Fruit fly (Drosophila melanogaster) whole organism, embryonic: Measurements from ENCODE around the gene dib.

Experiments used
- Ada2b ChIP-seq: fragments of 200-800 bp; sonication (Bioruptor generic); IDR thresholded peaks from 2 replicates; pipeline ENCODE4 v1.3.6; 2022; ENCODE audit warnings: missing biosample characterization, missing genetic modification characterization
- Aef1 ChIP-seq: fragments of 200-800 bp; sonication (Bioruptor generic); IDR thresholded peaks from 3 replicates; pipeline ENCODE4 v1.3.6; 2022; ENCODE audit warnings: missing biosample characterization, missing genetic modification characterization
- Atf6 ChIP-seq: fragments of 200-800 bp; sonication (Bioruptor generic); IDR thresholded peaks from 2 replicates; pipeline ENCODE4 v1.3.6; 2022; ENCODE audit warnings: missing biosample characterization, missing genetic modification characterization
- Awh ChIP-seq: fragments of 200-800 bp; sonication (Bioruptor generic); IDR thresholded peaks from 2 replicates; pipeline ENCODE4, ENCODE4 v1.3.6; 2022; ENCODE audit warnings: missing biosample characterization, missing genetic modification characterization
- Blimp-1 ChIP-seq: fragments of 200-800 bp; sonication (Bioruptor generic); optimal IDR thresholded peaks from 3 replicates; lab custom pipeline; 2018; ENCODE audit warnings: missing biosample characterization, missing genetic modification characterization, mild to moderate bottlenecking, moderate library complexity, missing genetic modification reagents
- CG10654 ChIP-seq: fragments of 200-800 bp; sonication (Bioruptor generic); optimal IDR thresholded peaks from 2 replicates; lab custom pipeline; 2016; ENCODE audit warnings: missing biosample characterization, missing genetic modification characterization
- CG11560 ChIP-seq: fragments of 200-800 bp; sonication (Bioruptor generic); IDR thresholded peaks from 3 replicates; pipeline ENCODE4 v1.3.6; 2022; ENCODE audit warnings: missing biosample characterization, missing genetic modification characterization
- CG12744 ChIP-seq: fragments of 200-800 bp; sonication (Bioruptor generic); optimal IDR thresholded peaks from 2 replicates; lab custom pipeline; 2016; ENCODE audit warnings: missing biosample characterization, missing genetic modification characterization
- CG13424 ChIP-seq: fragments of 200-800 bp; sonication (Bioruptor generic); optimal IDR thresholded peaks from 2 replicates; lab custom pipeline; 2019; ENCODE audit warnings: missing biosample characterization, mild to moderate bottlenecking, missing genetic modification characterization, moderate library complexity
- CG2678 ChIP-seq: fragments of 200-800 bp; sonication (Bioruptor generic); optimal IDR thresholded peaks from 3 replicates; lab custom pipeline; 2019; ENCODE audit warnings: missing biosample characterization, mild to moderate bottlenecking, missing genetic modification characterization, moderate library complexity
- CG31365 ChIP-seq: fragments of 200-800 bp; sonication (Bioruptor generic); optimal IDR thresholded peaks from 2 replicates; lab custom pipeline; 2018; ENCODE audit warnings: missing biosample characterization, mild to moderate bottlenecking, missing genetic modification characterization
- CG3163 ChIP-seq: fragments of 200-800 bp; sonication (Bioruptor generic); optimal IDR thresholded peaks from 3 replicates; lab custom pipeline; 2016; ENCODE audit warnings: missing biosample characterization, missing genetic modification characterization
- CG32767 ChIP-seq: fragments of 200-800 bp; sonication (Bioruptor generic); IDR thresholded peaks from 2 replicates; pipeline ENCODE4 v1.3.6; 2022; ENCODE audit warnings: missing biosample characterization, missing genetic modification characterization
- CG33557 ChIP-seq: fragments of 200-800 bp; sonication (Bioruptor generic); optimal IDR thresholded peaks from 2 replicates; lab custom pipeline; 2019; ENCODE audit warnings: missing biosample characterization, mild to moderate bottlenecking, missing genetic modification characterization, moderate library complexity
- CG3995 ChIP-seq: fragments of 200-800 bp; sonication (Bioruptor generic); optimal IDR thresholded peaks from 3 replicates; lab custom pipeline; 2016; ENCODE audit warnings: missing biosample characterization, missing genetic modification characterization
- CG4404 ChIP-seq: fragments of 200-800 bp; sonication (Bioruptor generic); IDR thresholded peaks from 2 replicates; pipeline ENCODE4 v1.3.6; 2022; ENCODE audit warnings: missing biosample characterization, missing genetic modification characterization
- CG4424 ChIP-seq: fragments of 200-800 bp; sonication (Bioruptor generic); optimal IDR thresholded peaks from 3 replicates; lab custom pipeline; 2016; ENCODE audit warnings: missing biosample characterization, missing genetic modification characterization
- CG4820 ChIP-seq: fragments of 200-800 bp; sonication (Bioruptor generic); optimal IDR thresholded peaks from 3 replicates; lab custom pipeline; 2016; ENCODE audit warnings: missing biosample characterization, missing genetic modification characterization
- CG5245 ChIP-seq: fragments of 200-800 bp; sonication (Bioruptor generic); optimal IDR thresholded peaks from 3 replicates; lab custom pipeline; 2016; ENCODE audit warnings: missing biosample characterization, missing genetic modification characterization
- CG8290 ChIP-seq, 3 experiments: fragments of 200-800 bp; sonication (Bioruptor generic); optimal IDR thresholded peaks; 2 replicates each; lab custom pipeline; 2016 to 2019; ENCODE audit warnings: missing biosample characterization in 3 of 3, missing genetic modification characterization in 3 of 3, mild to moderate bottlenecking in 2 of 3, moderate library complexity in 1 of 3
- CG8359 ChIP-seq: fragments of 200-800 bp; sonication (Bioruptor generic); optimal IDR thresholded peaks from 2 replicates; lab custom pipeline; 2017; ENCODE audit warnings: missing biosample characterization, mild to moderate bottlenecking, missing genetic modification characterization, borderline replicate concordance
- CG9876 ChIP-seq: fragments of 200-800 bp; sonication (Bioruptor generic); optimal IDR thresholded peaks from 2 replicates; lab custom pipeline; 2016; ENCODE audit warnings: missing biosample characterization, missing genetic modification characterization
- CHES-1-like ChIP-seq: fragments of 200-800 bp; sonication (Bioruptor generic); optimal IDR thresholded peaks from 2 replicates; lab custom pipeline; 2016; ENCODE audit warnings: missing biosample characterization, missing genetic modification characterization
- Elba2 ChIP-seq: fragments of 200-800 bp; sonication (Bioruptor generic); optimal IDR thresholded peaks from 3 replicates; lab custom pipeline; 2016; ENCODE audit warnings: missing biosample characterization, missing genetic modification characterization
- Ets97D ChIP-seq: fragments of 200-800 bp; sonication (Bioruptor generic); optimal IDR thresholded peaks from 3 replicates; lab custom pipeline; 2016; ENCODE audit warnings: missing biosample characterization, missing genetic modification characterization
- Jarid2 ChIP-seq: fragments of 200-800 bp; sonication (Bioruptor generic); optimal IDR thresholded peaks from 3 replicates; lab custom pipeline; 2017; ENCODE audit warnings: mild to moderate bottlenecking, missing biosample characterization, missing genetic modification reagents, missing genetic modification characterization
- Lim3 ChIP-seq: fragments of 200-800 bp; sonication (Bioruptor generic); IDR thresholded peaks from 2 replicates; pipeline ENCODE4 v1.3.6; 2022; ENCODE audit warnings: missing biosample characterization, missing genetic modification characterization
- NFAT ChIP-seq: fragments of 200-800 bp; sonication (Bioruptor generic); IDR thresholded peaks from 2 replicates; pipeline ENCODE4 v1.3.6; 2022; ENCODE audit warnings: missing biosample characterization, missing genetic modification characterization
- Nf-YA ChIP-seq: fragments of 200-800 bp; sonication (Bioruptor generic); IDR thresholded peaks from 2 replicates; pipeline ENCODE4 v1.3.6; 2022; ENCODE audit warnings: missing biosample characterization, missing genetic modification characterization
- Sox100B ChIP-seq: fragments of 200-800 bp; sonication (Bioruptor generic); optimal IDR thresholded peaks from 3 replicates; lab custom pipeline; 2018; ENCODE audit warnings: missing biosample characterization, mild to moderate bottlenecking, missing genetic modification characterization
- Xrp1 ChIP-seq: fragments of 200-800 bp; sonication (Bioruptor generic); IDR thresholded peaks from 2 replicates; pipeline ENCODE4 v1.3.6; 2022; ENCODE audit warnings: missing biosample characterization, missing genetic modification characterization
- al ChIP-seq: fragments of 200-800 bp; sonication (Bioruptor generic); IDR thresholded peaks from 2 replicates; pipeline ENCODE4 v1.3.6; 2022; ENCODE audit warnings: missing biosample characterization, missing genetic modification characterization
- ash1 ChIP-seq: fragments of 200-800 bp; sonication (Bioruptor generic); optimal IDR thresholded peaks from 2 replicates; lab custom pipeline; 2018; ENCODE audit warnings: missing biosample characterization, mild to moderate bottlenecking, missing genetic modification characterization
- bigmax ChIP-seq: fragments of 200-800 bp; sonication (Bioruptor generic); optimal IDR thresholded peaks from 2 replicates; lab custom pipeline; 2018; ENCODE audit warnings: missing biosample characterization, mild to moderate bottlenecking, missing genetic modification characterization
- cad ChIP-seq: fragments of >200 bp; optimal IDR thresholded peaks from 2 replicates; lab custom pipeline; 2017; ENCODE audit warnings: missing biosample characterization, missing genetic modification characterization
- caup ChIP-seq: fragments of 200-800 bp; sonication (Bioruptor generic); optimal IDR thresholded peaks from 3 replicates; lab custom pipeline; 2017; ENCODE audit warnings: missing biosample characterization, mild to moderate bottlenecking, missing genetic modification characterization, moderate library complexity; ENCODE audit not compliant: severe bottlenecking
- ci ChIP-seq: fragments of 200-800 bp; sonication (Bioruptor generic); IDR thresholded peaks from 3 replicates; pipeline ENCODE4 v1.3.6; 2022; ENCODE audit warnings: missing biosample characterization, missing genetic modification characterization
- crc ChIP-seq: fragments of 200-800 bp; sonication (Bioruptor generic); optimal IDR thresholded peaks from 2 replicates; lab custom pipeline; 2016; ENCODE audit warnings: missing biosample characterization, missing genetic modification characterization
- fd96Cb ChIP-seq: fragments of 200-800 bp; sonication (Bioruptor generic); optimal IDR thresholded peaks from 2 replicates; lab custom pipeline; 2018; ENCODE audit warnings: missing biosample characterization, mild to moderate bottlenecking, missing genetic modification characterization, moderate library complexity
- grn ChIP-seq: fragments of 200-800 bp; sonication (Bioruptor generic); optimal IDR thresholded peaks from 3 replicates; lab custom pipeline; 2017; ENCODE audit warnings: missing biosample characterization, missing genetic modification characterization
- lov ChIP-seq, 2 experiments: fragments of 200-800 bp in 1 of 2; fragments of >200 bp in 1 of 2; sonication (Bioruptor generic) in 1 of 2; IDR thresholded peaks in 1 of 2; optimal IDR thresholded peaks in 1 of 2; 2 replicates in 1 of 2; 3 replicates in 1 of 2; pipeline versions ENCODE4 v1.3.6 to Lab custom; 2017 to 2022; ENCODE audit warnings: missing biosample characterization in 1 of 2, missing genetic modification characterization in 1 of 2
- pros ChIP-seq: fragments of 200-800 bp; sonication (Bioruptor generic); optimal IDR thresholded peaks from 3 replicates; lab custom pipeline; 2019; ENCODE audit warnings: missing biosample characterization, mild to moderate bottlenecking, missing genetic modification characterization, moderate library complexity
- psq ChIP-seq: fragments of 200-800 bp; sonication (Bioruptor generic); optimal IDR thresholded peaks from 2 replicates; lab custom pipeline; 2017; ENCODE audit warnings: missing biosample characterization, missing genetic modification characterization
- ranshi ChIP-seq: fragments of 200-800 bp; sonication (Bioruptor generic); IDR thresholded peaks from 2 replicates; pipeline ENCODE4 v1.3.6; 2022; ENCODE audit warnings: missing biosample characterization, missing genetic modification characterization
- run ChIP-seq: fragments of 200-800 bp; sonication (Bioruptor generic); optimal IDR thresholded peaks from 3 replicates; lab custom pipeline; 2018; ENCODE audit warnings: missing biosample characterization, mild to moderate bottlenecking, missing genetic modification characterization
- sr ChIP-seq: fragments of 200-800 bp; sonication (Bioruptor generic); IDR thresholded peaks from 3 replicates; pipeline ENCODE4 v1.3.6; 2022; ENCODE audit warnings: missing biosample characterization, missing genetic modification characterization
- stwl ChIP-seq: fragments of 200-800 bp; sonication (Bioruptor generic); optimal IDR thresholded peaks from 3 replicates; lab custom pipeline; 2018; ENCODE audit warnings: missing biosample characterization, mild to moderate bottlenecking, missing genetic modification characterization, moderate library complexity
- trh ChIP-seq: fragments of 200-800 bp; sonication (Bioruptor generic); optimal IDR thresholded peaks from 2 replicates; lab custom pipeline; 2016; ENCODE audit warnings: missing biosample characterization, missing genetic modification characterization
- zen ChIP-seq: fragments of 200-800 bp; sonication (Bioruptor generic); optimal IDR thresholded peaks from 3 replicates; lab custom pipeline; 2018; ENCODE audit warnings: missing biosample characterization, mild to moderate bottlenecking, missing genetic modification characterization, moderate library complexity

Gene dib

DNA sequence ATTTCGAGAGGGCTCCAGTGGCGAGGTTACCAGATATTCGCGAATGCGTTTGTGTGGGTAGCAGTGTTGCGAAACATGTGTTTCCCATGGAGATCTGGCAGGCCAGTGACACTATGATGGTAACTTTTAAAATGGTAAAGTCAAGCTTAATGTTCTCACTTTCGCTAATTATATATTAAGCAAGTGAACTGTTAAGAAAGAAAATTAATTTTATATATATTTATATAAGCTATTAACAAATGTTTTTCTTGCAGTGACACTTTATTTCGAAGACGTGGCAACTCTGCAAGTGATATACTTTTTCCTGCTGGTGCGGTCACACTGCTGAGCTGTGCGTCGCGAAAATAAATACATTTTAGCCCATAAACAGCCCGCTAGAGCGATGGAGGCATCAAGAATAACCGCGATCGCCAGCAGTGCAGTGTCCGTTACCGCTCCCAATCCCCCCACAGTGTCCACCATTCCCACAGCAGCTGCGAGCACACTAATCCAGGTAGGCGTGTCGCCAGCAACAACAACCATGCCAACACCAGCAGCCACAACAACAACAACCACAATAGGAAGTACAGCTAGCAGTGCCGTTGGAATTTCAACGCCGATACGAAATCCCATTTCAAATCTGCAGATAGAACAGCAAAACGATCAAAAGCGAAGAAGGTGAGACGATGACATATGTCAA lies 21.7 kb upstream of the dib start, which contains the start of the genes CG11593 and Rcd5 (continued):
- TF ChIP-seq cad (GFP tag; lab: Kevin White, UChicago): no peak
- peak; percentile 80 for TF ChIP-seq CG32767 (GFP tag; lab: Robert Waterston, UW)
- TF ChIP-seq Sox100B: no peak
- peak; percentile 41 for TF ChIP-seq Elba2
- peak; percentile 52 for TF ChIP-seq zen (tag; lab: Kevin White, UChicago)
- TF ChIP-seq CG31365: no peak
- peak; percentile 79; the same call in 2 of the 3 replicates for TF ChIP-seq ci (GFP tag; lab: Robert Waterston, UW)
- TF ChIP-seq Ets97D (GFP tag; lab: Kevin White, UChicago): peak; percentile 25
- peak; percentile 59 for TF ChIP-seq CG8290 (GFP tag; optimal IDR thresholded peaks at IDR 0.05; lab: Kevin White, UChicago)
- TF ChIP-seq CG8290 (tag; optimal IDR thresholded peaks at IDR 0.05; lab: Kevin White, UChicago): no peak
- no peak for TF ChIP-seq crc
- no peak for TF ChIP-seq ash1 (GFP tag; lab: Kevin White, UChicago)
- peak; percentile 29 for TF ChIP-seq trh (GFP tag; lab: Kevin White, UChicago)
- TF ChIP-seq CG8359: no peak
- peak; percentile 47 for TF ChIP-seq fd96Cb (tag; lab: Kevin White, UChicago)
- no peak for TF ChIP-seq CG2678 (tag; lab: Kevin White, UChicago)
- TF ChIP-seq caup (GFP tag; lab: Kevin White, UChicago): peak; percentile 64
- peak; percentile 73 for TF ChIP-seq Ada2b (GFP tag; lab: Robert Waterston, UW)
- peak; percentile 80 for TF ChIP-seq CG4404
- peak; percentile 24 for TF ChIP-seq CG5245 (GFP tag; lab: Kevin White, UChicago)
- no peak for TF ChIP-seq bigmax (GFP tag; lab: Kevin White, UChicago)
- TF ChIP-seq psq (GFP tag; lab: Kevin White, UChicago): peak; percentile 16
- TF ChIP-seq sr: peak; percentile 54; the same call in 1 of the 3 replicates
- TF ChIP-seq Atf6: peak; percentile 62
- TF ChIP-seq CG3163 (GFP tag; lab: Kevin White, UChicago): no peak
- no peak for TF ChIP-seq Jarid2 (GFP tag; lab: Kevin White, UChicago)
- peak; percentile 65 for TF ChIP-seq CG10654 (GFP tag; lab: Kevin White, UChicago)
- peak; percentile 77; the same call in 2 of the 3 replicates for TF ChIP-seq CG11560 (tag; lab: Robert Waterston, UW)
- TF ChIP-seq CG3995: peak; percentile 64
- TF ChIP-seq Awh (GFP tag; lab: Robert Waterston, UW): no peak
- TF ChIP-seq CHES-1-like (GFP tag; lab: Kevin White, UChicago): peak; percentile 9
- peak; percentile 81 for TF ChIP-seq NFAT (GFP tag; lab: Robert Waterston, UW)
- peak; percentile 69 for TF ChIP-seq CG13424
- TF ChIP-seq CG4820 (GFP tag; lab: Kevin White, UChicago): peak; percentile 55
- TF ChIP-seq CG33557 (GFP tag; lab: Kevin White, UChicago): no peak
- TF ChIP-seq Aef1 (GFP tag; lab: Robert Waterston, UW): peak; percentile 90
- TF ChIP-seq Lim3 (GFP tag; lab: Robert Waterston, UW): 0 out of 2 replicates have a peak, but pooled peaks have one; percentile 14
- no peak for TF ChIP-seq run
- TF ChIP-seq lov (optimal IDR thresholded peaks at IDR 0.05; lab: Kevin White, UChicago): no peak
- peak; percentile 67; the same call in 1 of the 3 replicates for TF ChIP-seq lov (GFP tag; IDR thresholded peaks at IDR 0.05; lab: Robert Waterston, UW)
- TF ChIP-seq pros: no peak
- TF ChIP-seq al: peak; percentile 82
- peak; percentile 41; the same call in 1 of the 2 replicates for TF ChIP-seq Nf-YA (GFP tag; lab: Robert Waterston, UW)
- TF ChIP-seq CG4424 (GFP tag; lab: Kevin White, UChicago): peak; percentile 64
- TF ChIP-seq CG12744 (GFP tag; lab: Kevin White, UChicago): no peak
- no peak for TF ChIP-seq CG9876 (GFP tag; lab: Kevin White, UChicago)
- peak; percentile 82; the same call in 1 of the 2 replicates for TF ChIP-seq ranshi (GFP tag; lab: Robert Waterston, UW)
- TF ChIP-seq stwl: peak; percentile 79
- no peak; the same call in 1 of the 2 replicates for TF ChIP-seq Xrp1 (GFP tag; lab: Robert Waterston, UW)
- TF ChIP-seq grn (GFP tag; lab: Kevin White, UChicago): no peak
- no peak for TF ChIP-seq Blimp-1 (GFP tag; lab: Kevin White, UChicago)
